Worm (Caenorhabditis elegans) whole organism, young adult: Measurements from ENCODE around the gene rike-1.

ENCODE experiments used
- D2030.7 ChIP-seq: fragments of 200-800 bp; sonication (Bioruptor generic); IDR thresholded peaks from 2 replicates; pipeline ENCODE4 v1.3.6; 2022; ENCODE audit warnings: missing genetic modification reagents, missing genetic modification characterization, missing compliant biosample characterization
- F23B12.7 ChIP-seq: sonication (generic microtip); optimal IDR thresholded peaks from 2 replicates; lab custom pipeline; 2017; ENCODE audit warnings: missing genetic modification characterization, mild to moderate bottlenecking, missing compliant biosample characterization, antibody characterized with exemption, moderate library complexity; ENCODE audit not compliant: insufficient read depth
- F55B11.4 ChIP-seq: sonication (generic microtip); optimal IDR thresholded peaks from 2 replicates; lab custom pipeline; 2016; ENCODE audit warnings: missing compliant biosample characterization, missing genetic modification characterization, borderline replicate concordance; ENCODE audit not compliant: insufficient read depth
- K11D2.4 ChIP-seq: fragments of 200-800 bp; sonication (Bioruptor generic); IDR thresholded peaks from 2 replicates; pipeline ENCODE4 v1.3.6; 2022; ENCODE audit warnings: missing genetic modification reagents, missing genetic modification characterization, missing compliant biosample characterization
- K12H6.12 ChIP-seq: fragments of 200-800 bp; sonication (Bioruptor generic); optimal IDR thresholded peaks from 2 replicates; lab custom pipeline; 2018; ENCODE audit warnings: mild to moderate bottlenecking, missing genetic modification characterization, missing compliant biosample characterization
- T07F8.4 ChIP-seq: sonication (generic microtip); optimal IDR thresholded peaks from 2 replicates; lab custom pipeline; 2016; ENCODE audit warnings: mild to moderate bottlenecking, missing genetic modification characterization, moderate library complexity, missing compliant biosample characterization
- T26A5.8 ChIP-seq: sonication (generic microtip); optimal IDR thresholded peaks from 2 replicates; lab custom pipeline; 2016; ENCODE audit warnings: missing genetic modification characterization, missing compliant biosample characterization
- Y53F4B.3 ChIP-seq: fragments of 200-800 bp; sonication (Bioruptor generic); IDR thresholded peaks from 2 replicates; pipeline ENCODE4 v1.3.6; 2022; ENCODE audit warnings: missing genetic modification reagents, missing genetic modification characterization, missing compliant biosample characterization
- Y56A3A.18 ChIP-seq: fragments of 200-800 bp; sonication (Bioruptor generic); IDR thresholded peaks from 2 replicates; pipeline ENCODE4 v1.3.6; 2022; ENCODE audit warnings: missing genetic modification reagents, missing genetic modification characterization, missing compliant biosample characterization
- ZK185.1 ChIP-seq: sonication (generic microtip); optimal IDR thresholded peaks from 2 replicates; lab custom pipeline; 2016; ENCODE audit warnings: mild to moderate bottlenecking, missing genetic modification characterization, missing compliant biosample characterization; ENCODE audit not compliant: poor library complexity, severe bottlenecking
- ama-1 ChIP-seq, 3 experiments: fragments of 150-350 bp in 1 of 3; sonication (generic microtip) in 2 of 3; optimal IDR thresholded peaks; 2 replicates each; lab custom pipeline; 2014 to 2018; ENCODE audit warnings: missing biosample characterization in 2 of 3, missing genetic modification characterization in 2 of 3, missing genetic modification reagents in 2 of 3
- aptf-2 ChIP-seq: fragments of 200-800 bp; sonication (Bioruptor generic); conservative IDR thresholded peaks from 2 replicates; pipeline ENCODE4 v1.3.6; 2022; ENCODE audit warnings: missing genetic modification reagents, missing genetic modification characterization, missing compliant biosample characterization
- aptf-3 ChIP-seq: fragments of 200-800 bp; sonication (Bioruptor generic); IDR thresholded peaks from 2 replicates; pipeline ENCODE4 v1.3.6; 2022; ENCODE audit warnings: missing genetic modification characterization, missing compliant biosample characterization
- attf-5 ChIP-seq: fragments of 200-800 bp; sonication (Bioruptor generic); optimal IDR thresholded peaks from 2 replicates; lab custom pipeline; 2018; ENCODE audit warnings: mild to moderate bottlenecking, missing genetic modification characterization, missing compliant biosample characterization
- ceh-27 ChIP-seq: fragments of 200-800 bp; sonication (Bioruptor generic); optimal IDR thresholded peaks from 2 replicates; lab custom pipeline; 2018; ENCODE audit warnings: mild to moderate bottlenecking, missing genetic modification characterization, moderate library complexity, missing compliant biosample characterization
- ceh-40 ChIP-seq: fragments of 200-800 bp; sonication (Bioruptor generic); IDR thresholded peaks from 2 replicates; pipeline ENCODE4 v1.3.6; 2022; ENCODE audit warnings: missing genetic modification characterization, missing compliant biosample characterization
- ceh-91 ChIP-seq: fragments of 200-800 bp; sonication (Bioruptor generic); IDR thresholded peaks from 2 replicates; pipeline ENCODE4 v1.3.6; 2022; ENCODE audit warnings: missing genetic modification reagents, missing genetic modification characterization, missing compliant biosample characterization
- chd-7 ChIP-seq: sonication (generic microtip); optimal IDR thresholded peaks from 2 replicates; lab custom pipeline; 2016; ENCODE audit warnings: mild to moderate bottlenecking, missing genetic modification characterization, moderate library complexity, missing compliant biosample characterization
- dox-1 ChIP-seq: fragments of 200-800 bp; sonication (Bioruptor generic); IDR thresholded peaks from 2 replicates; pipeline ENCODE4 v1.3.6; 2022; ENCODE audit warnings: missing genetic modification reagents, missing genetic modification characterization, missing compliant biosample characterization
- egrh-3 ChIP-seq: fragments of 200-800 bp; sonication (Bioruptor generic); IDR thresholded peaks from 2 replicates; pipeline ENCODE4 v1.3.6; 2022; ENCODE audit warnings: missing genetic modification reagents, missing genetic modification characterization, missing compliant biosample characterization
- hmg-20 ChIP-seq: fragments of 200-800 bp; sonication (Bioruptor generic); IDR thresholded peaks from 2 replicates; pipeline ENCODE4 v1.3.6; 2022; ENCODE audit warnings: missing genetic modification reagents, missing genetic modification characterization, missing compliant biosample characterization
- let-607 ChIP-seq, 2 experiments: fragments of 200-800 bp in 1 of 2; sonication (Bioruptor generic) in 1 of 2; sonication (generic microtip) in 1 of 2; optimal IDR thresholded peaks; 2 replicates each; lab custom pipeline; 2016 to 2018; ENCODE audit warnings: mild to moderate bottlenecking in 2 of 2, missing compliant biosample characterization in 2 of 2, missing genetic modification characterization in 2 of 2, moderate library complexity in 2 of 2, missing genotype in 1 of 2
- lin-26 ChIP-seq: fragments of 200-800 bp; sonication (Bioruptor generic); IDR thresholded peaks from 2 replicates; pipeline ENCODE4 v1.3.6; 2022; ENCODE audit warnings: missing genetic modification reagents, missing genetic modification characterization, missing compliant biosample characterization
- lsl-1 ChIP-seq: fragments of 200-800 bp; sonication (Bioruptor generic); optimal IDR thresholded peaks from 2 replicates; lab custom pipeline; 2018; ENCODE audit warnings: mild to moderate bottlenecking, missing genetic modification characterization, moderate library complexity, missing compliant biosample characterization
- lsy-27 ChIP-seq: sonication (generic microtip); optimal IDR thresholded peaks from 2 replicates; lab custom pipeline; 2017; ENCODE audit warnings: missing genetic modification characterization, mild to moderate bottlenecking, missing compliant biosample characterization, antibody characterized with exemption, missing genotype, borderline replicate concordance; ENCODE audit not compliant: insufficient read depth
- madf-8 ChIP-seq: fragments of 200-800 bp; sonication (Bioruptor generic); conservative IDR thresholded peaks from 2 replicates; pipeline ENCODE4 v1.3.6; 2022; ENCODE audit warnings: missing genetic modification reagents, missing genetic modification characterization, missing compliant biosample characterization
- mes-4 ChIP-seq: sonication (generic microtip); optimal IDR thresholded peaks from 2 replicates; lab custom pipeline; 2016; ENCODE audit warnings: missing genotype, missing genetic modification characterization, missing compliant biosample characterization
- nfyb-1 ChIP-seq: fragments of 200-800 bp; sonication (Bioruptor generic); IDR thresholded peaks from 2 replicates; pipeline ENCODE4 v1.3.6; 2022; ENCODE audit warnings: missing genetic modification reagents, missing genetic modification characterization, missing compliant biosample characterization
- nhr-27 ChIP-seq: fragments of 200-800 bp; sonication (Bioruptor generic); optimal IDR thresholded peaks from 2 replicates; lab custom pipeline; 2018; ENCODE audit warnings: mild to moderate bottlenecking, missing genetic modification characterization, moderate library complexity, missing compliant biosample characterization
- pha-4 ChIP-seq: fragments of 150-350 bp; sonication (generic microtip); optimal IDR thresholded peaks from 2 replicates; lab custom pipeline; 2014; ENCODE audit warnings: missing biosample characterization, missing genetic modification reagents, missing genetic modification characterization
- sdz-38 ChIP-seq: sonication (generic microtip); optimal IDR thresholded peaks from 2 replicates; lab custom pipeline; 2016; ENCODE audit warnings: missing genotype, missing genetic modification characterization, missing compliant biosample characterization
- sea-2 ChIP-seq: fragments of 200-800 bp; sonication (Bioruptor generic); IDR thresholded peaks from 2 replicates; pipeline ENCODE4 v1.3.6; 2022; ENCODE audit warnings: missing genetic modification characterization, missing compliant biosample characterization
- snpc-1.1 ChIP-seq: sonication (generic microtip); optimal IDR thresholded peaks from 2 replicates; lab custom pipeline; 2017; ENCODE audit warnings: missing genetic modification characterization, mild to moderate bottlenecking, missing compliant biosample characterization, antibody characterized with exemption, moderate library complexity, missing genotype, missing genetic modification reagents; ENCODE audit not compliant: insufficient read depth
- snpc-1.3 ChIP-seq: sonication (generic microtip); optimal IDR thresholded peaks from 2 replicates; lab custom pipeline; 2017; ENCODE audit warnings: missing genetic modification characterization, mild to moderate bottlenecking, missing compliant biosample characterization, antibody characterized with exemption, moderate library complexity, missing genotype, missing genetic modification reagents; ENCODE audit not compliant: insufficient read depth
- sptf-2 ChIP-seq: fragments of 200-800 bp; sonication (Bioruptor generic); optimal IDR thresholded peaks from 2 replicates; lab custom pipeline; 2018; ENCODE audit warnings: mild to moderate bottlenecking, missing genetic modification characterization, missing compliant biosample characterization
- tbp1 ChIP-seq: fragments of 200-800 bp; sonication (Bioruptor generic); optimal IDR thresholded peaks from 2 replicates; lab custom pipeline; 2018; ENCODE audit warnings: mild to moderate bottlenecking, missing genetic modification characterization, missing compliant biosample characterization
- xnd-1 ChIP-seq: sonication (generic microtip); optimal IDR thresholded peaks from 2 replicates; lab custom pipeline; 2016; ENCODE audit warnings: missing genotype, missing genetic modification reagents, missing genetic modification characterization, missing compliant biosample characterization
- ztf-25 ChIP-seq: fragments of 200-800 bp; sonication (Bioruptor generic); IDR thresholded peaks from 2 replicates; pipeline ENCODE4 v1.3.6; 2022; ENCODE audit warnings: missing genetic modification reagents, missing genetic modification characterization, missing compliant biosample characterization
- ztf-26 ChIP-seq: sonication (generic microtip); optimal IDR thresholded peaks from 2 replicates; lab custom pipeline; 2017; ENCODE audit warnings: missing genetic modification characterization, missing compliant biosample characterization

rike-1 gene

DNA sequence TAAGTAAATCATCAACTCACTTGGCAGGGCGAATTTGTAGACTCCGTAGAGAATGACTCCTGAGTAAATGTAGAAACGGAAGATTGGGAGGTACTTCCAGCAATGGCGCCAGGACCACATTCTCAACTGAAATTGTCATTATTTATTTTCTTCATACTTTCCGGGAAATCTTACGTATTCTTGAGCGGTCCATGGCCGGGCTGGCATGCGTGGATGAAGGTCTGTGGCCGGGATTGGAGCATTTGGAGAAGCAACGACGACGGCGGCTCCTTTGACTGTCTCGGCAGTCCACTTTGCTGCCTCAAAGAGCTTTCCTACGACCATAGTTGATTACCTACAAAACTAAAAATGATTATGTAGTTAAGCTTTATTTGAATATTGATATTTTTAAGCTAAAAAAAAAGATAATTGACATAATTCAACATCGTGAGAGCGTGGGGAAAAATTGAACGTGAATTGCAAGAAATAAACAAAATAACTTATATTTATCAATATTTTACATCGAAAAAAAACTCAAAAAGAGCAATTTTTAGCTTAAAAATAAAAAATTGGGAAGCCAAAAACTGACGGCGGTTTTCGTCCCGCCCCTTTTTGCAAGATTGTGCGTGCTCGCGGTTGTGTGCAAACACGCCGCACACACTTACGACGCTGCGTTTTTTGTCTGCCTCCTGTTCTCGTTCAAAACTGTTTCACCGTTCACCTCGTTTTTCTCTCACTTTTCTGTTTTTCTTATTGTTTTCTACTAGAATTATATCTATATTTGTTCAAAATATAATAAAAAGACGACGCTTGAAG, 21.7 kb downstream of the rike-1 start, which contains the start of gene ril-1 (continued):
- TF ChIP-seq ZK185.1 = peak; percentile 57
- no peak for TF ChIP-seq nhr-27
- peak; percentile 28 for TF ChIP-seq tbp1 (GFP tag; lab: Kevin White, UChicago)
- peak; percentile 52; the same call in 1 of the 2 replicates for TF ChIP-seq lin-26 (GFP tag; lab: Robert Waterston, UW)
- TF ChIP-seq ztf-25 (GFP tag; lab: Robert Waterston, UW) = no peak
- TF ChIP-seq chd-7 = no peak
- no peak for TF ChIP-seq madf-8 (GFP tag; lab: Robert Waterston, UW)
- peak; percentile 81 for TF ChIP-seq attf-5 (GFP tag; lab: Kevin White, UChicago)
- no peak for TF ChIP-seq pha-4 (tag; lab: Kevin White, UChicago)
- TF ChIP-seq lsl-1 = no peak
- TF ChIP-seq dox-1 (GFP tag; lab: Robert Waterston, UW) = peak; percentile 46; the same call in 1 of the 2 replicates

ce11 chrV:14523105-14523504, 22.6 kb downstream of the rike-1 start, which contains the start of gene C53A5.2:
TSS of gene C53A5.2 (minus strand) at chrV:14523205.
- no peak for TF ChIP-seq dox-1 (GFP tag; lab: Robert Waterston, UW)
- no peak for TF ChIP-seq K12H6.12
- TF ChIP-seq Y56A3A.18 (GFP tag; lab: Robert Waterston, UW) = 0 out of 2 replicates have a peak, but pooled peaks have one; percentile 33
- no peak for TF ChIP-seq snpc-1.3 (tag; lab: Kevin White, UChicago)

DNA sequence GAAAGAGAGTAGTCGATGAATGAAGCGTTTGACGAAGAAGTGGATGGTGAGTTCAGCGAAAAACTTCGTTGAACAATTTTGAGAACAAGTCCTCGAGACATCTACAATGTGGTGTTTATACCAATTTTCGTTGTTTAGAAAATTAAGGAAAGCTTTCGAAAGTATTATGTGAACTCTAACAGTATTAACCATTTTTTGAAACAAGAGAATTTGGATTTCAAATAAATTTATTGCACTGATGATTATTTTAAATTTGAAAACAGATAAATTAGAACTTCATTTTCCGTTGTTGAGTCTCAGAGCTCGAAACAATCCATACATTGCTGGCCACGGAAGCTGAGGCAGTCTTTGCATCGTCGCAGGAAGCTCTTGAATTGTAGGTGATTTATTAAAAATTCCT, 23.2 kb downstream of the rike-1 start, which contains the start of gene C53A5.16:
TSS of gene C53A5.16 (minus strand) at position 101 of the 400 bp plus-strand sequence.
- TF ChIP-seq K11D2.4 (no peak), sdz-38 (tag; lab: Kevin White, UChicago) (no peak), hmg-20 (no peak), sea-2 (GFP tag; lab: Robert Waterston, UW) (no peak), lsy-27 (tag; lab: Kevin White, UChicago) (no peak), nfyb-1 (no peak), aptf-3 (GFP tag; lab: Robert Waterston, UW) (no peak), xnd-1 (tag; lab: Kevin White, UChicago) (no peak), let-607 (tag; optimal IDR thresholded peaks at IDR 0.05; lab: Kevin White, UChicago) (no peak), F23B12.7 (tag; lab: Kevin White, UChicago) (no peak), ZK185.1 (no peak)

- TF ChIP-seq ztf-26 (tag; lab: Kevin White, UChicago) (no peak), ceh-40 (GFP tag; lab: Robert Waterston, UW) (no peak), lin-26 (GFP tag; lab: Robert Waterston, UW) (no peak), aptf-2 (GFP tag; lab: Robert Waterston, UW) (no peak), snpc-1.1 (tag; lab: Kevin White, UChicago) (no peak)
Measured at ce11 chrV:14521000-14521399, 24.7 kb downstream of the rike-1 start, which contains the start of gene C53A5.17. TSS of gene C53A5.17 (minus strand) at chrV:14521100.

- no peak for TF ChIP-seq ceh-27 (GFP tag; lab: Kevin White, UChicago)
- no peak for TF ChIP-seq attf-5 (GFP tag; lab: Kevin White, UChicago)
- TF ChIP-seq D2030.7 (GFP tag; lab: Robert Waterston, UW) = no peak
- no peak for TF ChIP-seq ceh-91 (GFP tag; lab: Robert Waterston, UW)
- TF ChIP-seq sptf-2 (GFP tag; lab: Kevin White, UChicago) = no peak
- TF ChIP-seq T26A5.8 = no peak
- TF ChIP-seq egrh-3 (GFP tag; lab: Robert Waterston, UW) = no peak
- TF ChIP-seq mes-4 (tag; lab: Kevin White, UChicago) = no peak
- TF ChIP-seq aptf-3 (GFP tag; lab: Robert Waterston, UW) = no peak
- TF ChIP-seq ama-1 (optimal IDR thresholded peaks at IDR 0.05; lab: Kevin White, UChicago) = no peak
- no peak for TF ChIP-seq ama-1 (GFP tag; optimal IDR thresholded peaks at IDR 0.05; lab: Kevin White, UChicago)
- no peak for TF ChIP-seq Y53F4B.3 (GFP tag; lab: Robert Waterston, UW)
- no peak for TF ChIP-seq F55B11.4
- no peak for TF ChIP-seq sea-2 (GFP tag; lab: Robert Waterston, UW)
- TF ChIP-seq T07F8.4 = no peak
- no peak for TF ChIP-seq dox-1 (GFP tag; lab: Robert Waterston, UW)
Measured at ce11 chrV:14519268-14519667, 26.4 kb downstream of the rike-1 start, which contains the start of gene R02D5.8. TSS of gene R02D5.8 (minus strand) at chrV:14519368.
